Worm (Caenorhabditis elegans) whole organism, early embryonic: ENCODE measurements around the gene bath-20.
"Not testable (repeated sequence)": the region's sequence is repeated elsewhere in the genome, so short reads cannot be mapped to it uniquely, and the experiment has no call there.

Experiments
- B0310.2 ChIP-seq: sonication (generic microtip); optimal IDR thresholded peaks from 2 replicates; lab custom pipeline; 2016; ENCODE audit warnings: mild to moderate bottlenecking, missing genetic modification characterization, missing compliant biosample characterization
- F13C5.2 ChIP-seq: sonication (generic microtip); optimal IDR thresholded peaks from 2 replicates; lab custom pipeline; 2017; ENCODE audit warnings: mild to moderate bottlenecking, missing genetic modification characterization, inconsistent platforms, missing compliant biosample characterization
- aly-1 ChIP-seq: sonication (generic microtip); optimal IDR thresholded peaks from 2 replicates; lab custom pipeline; 2016; ENCODE audit warnings: missing genetic modification characterization, missing compliant biosample characterization
- ama-1 ChIP-seq: fragments of 150-350 bp; optimal IDR thresholded peaks from 2 replicates; lab custom pipeline; 2014
- ceh-13 ChIP-seq: fragments of 200-800 bp; sonication (Bioruptor generic); optimal IDR thresholded peaks from 2 replicates; lab custom pipeline; 2018; ENCODE audit warnings: mild to moderate bottlenecking, missing genetic modification characterization, missing compliant biosample characterization
- ceh-36 ChIP-seq: sonication (generic microtip); optimal IDR thresholded peaks from 2 replicates; lab custom pipeline; 2016; ENCODE audit warnings: missing genetic modification characterization, inconsistent platforms, missing compliant biosample characterization
- ets-7 ChIP-seq: sonication (generic microtip); optimal IDR thresholded peaks from 2 replicates; lab custom pipeline; 2016; ENCODE audit warnings: missing genotype, missing genetic modification characterization, missing compliant biosample characterization
- flt-1 ChIP-seq: fragments of 200-800 bp; sonication (Bioruptor generic); IDR thresholded peaks from 2 replicates; pipeline ENCODE4 v1.3.6; 2022; ENCODE audit warnings: missing genetic modification characterization, missing compliant biosample characterization
- hmbx-1 ChIP-seq: sonication (generic microtip); optimal IDR thresholded peaks from 2 replicates; lab custom pipeline; 2016; ENCODE audit warnings: mild to moderate bottlenecking, missing genetic modification characterization, missing compliant biosample characterization
- hmg-4 ChIP-seq: fragments of 200-800 bp; sonication (Bioruptor generic); optimal IDR thresholded peaks from 2 replicates; lab custom pipeline; 2018; ENCODE audit warnings: mild to moderate bottlenecking, missing genetic modification characterization, missing compliant biosample characterization
- hnd-1 ChIP-seq: sonication (generic microtip); optimal IDR thresholded peaks from 2 replicates; lab custom pipeline; 2016; ENCODE audit warnings: missing genetic modification characterization, missing compliant biosample characterization
- pes-1 ChIP-seq: fragments of 200-800 bp; sonication (Bioruptor generic); IDR thresholded peaks from 2 replicates; pipeline ENCODE4 v1.3.6; 2022; ENCODE audit warnings: missing genetic modification reagents, missing genetic modification characterization, missing compliant biosample characterization
- scrt-1 ChIP-seq: fragments of 200-800 bp; sonication (Bioruptor generic); IDR thresholded peaks from 2 replicates; pipeline ENCODE4 v1.3.6; 2022; ENCODE audit warnings: missing genetic modification characterization, missing compliant biosample characterization
- sea-1 ChIP-seq: fragments of 200-800 bp; sonication (Bioruptor generic); conservative IDR thresholded peaks from 2 replicates; pipeline ENCODE4 v1.3.6; 2022; ENCODE audit warnings: missing genetic modification characterization, missing compliant biosample characterization
- tbx-11 ChIP-seq: fragments of 200-800 bp; sonication (Bioruptor generic); IDR thresholded peaks from 2 replicates; pipeline ENCODE4 v1.3.6; 2022; ENCODE audit warnings: missing genetic modification characterization, missing compliant biosample characterization
- tbx-37 ChIP-seq: fragments of 200-800 bp; sonication (Bioruptor generic); conservative IDR thresholded peaks from 2 replicates; pipeline ENCODE4 v1.3.6; 2022; ENCODE audit warnings: missing genetic modification reagents, missing genetic modification characterization, missing compliant biosample characterization
- tra-4 ChIP-seq: sonication (generic microtip); optimal IDR thresholded peaks from 2 replicates; lab custom pipeline; 2017; ENCODE audit warnings: missing genetic modification characterization, missing compliant biosample characterization

The bath-20 gene

DNA sequence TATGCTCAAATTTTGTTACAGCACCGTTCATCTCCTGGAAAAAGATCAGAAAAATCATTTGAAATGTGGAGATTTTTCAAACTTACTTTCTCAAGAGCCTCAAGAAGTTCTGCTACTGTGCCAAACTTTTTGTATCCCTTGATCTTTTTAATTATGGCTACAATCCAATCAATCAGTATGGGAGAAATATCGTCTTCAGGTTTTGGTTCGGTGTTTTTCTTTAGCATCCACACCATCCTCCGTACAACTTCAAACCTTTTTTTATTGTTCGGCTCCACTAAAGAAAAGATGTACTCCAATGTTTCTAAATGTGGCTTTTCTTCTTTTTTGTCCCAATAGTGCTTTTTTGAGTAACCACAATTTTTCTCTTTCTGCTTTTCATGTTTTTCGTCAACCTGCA is 34.1 kb upstream of the bath-20 start:
- no peak for TF ChIP-seq F13C5.2 (tag; lab: Kevin White, UChicago)
- no peak for TF ChIP-seq aly-1
- no peak for TF ChIP-seq B0310.2 (tag; lab: Kevin White, UChicago)

DNA sequence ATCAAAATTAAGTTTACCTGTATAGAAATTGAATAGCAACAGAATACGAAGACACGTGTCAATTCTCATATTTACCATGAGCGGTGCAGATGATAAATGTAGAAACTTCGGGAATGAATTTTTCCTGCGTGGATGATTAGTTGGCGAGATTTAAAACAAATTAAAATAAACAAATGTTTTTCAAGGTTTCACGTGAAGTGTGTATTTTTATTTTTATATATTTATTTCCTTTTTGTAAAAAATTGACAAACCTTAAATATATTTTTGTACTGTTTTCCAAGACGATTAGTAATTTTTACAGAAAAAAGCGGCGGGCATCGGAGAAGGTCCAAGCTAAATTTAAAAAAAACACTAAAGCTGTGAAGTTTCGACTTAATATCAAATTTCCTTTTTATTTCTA is 33.2 kb upstream of the bath-20 start, which contains the start of gene F07E5.8:
TSS of gene F07E5.8 (minus strand) at position 101 of the 400 bp plus-strand sequence.
- TF ChIP-seq F13C5.2 (tag; lab: Kevin White, UChicago) (no peak), tra-4 (no peak), hnd-1 (tag; lab: Kevin White, UChicago) (no peak), ceh-36 (tag; lab: Kevin White, UChicago) (no peak), scrt-1 (GFP tag; lab: Robert Waterston, UW) (no peak), tbx-11 (GFP tag; lab: Robert Waterston, UW) (no peak), sea-1 (GFP tag; lab: Robert Waterston, UW) (no peak), pes-1 (GFP tag; lab: Robert Waterston, UW) (no peak), hmg-4 (GFP tag; lab: Kevin White, UChicago) (no peak), hmbx-1 (tag; lab: Kevin White, UChicago) (no peak), aly-1 (no peak)

DNA sequence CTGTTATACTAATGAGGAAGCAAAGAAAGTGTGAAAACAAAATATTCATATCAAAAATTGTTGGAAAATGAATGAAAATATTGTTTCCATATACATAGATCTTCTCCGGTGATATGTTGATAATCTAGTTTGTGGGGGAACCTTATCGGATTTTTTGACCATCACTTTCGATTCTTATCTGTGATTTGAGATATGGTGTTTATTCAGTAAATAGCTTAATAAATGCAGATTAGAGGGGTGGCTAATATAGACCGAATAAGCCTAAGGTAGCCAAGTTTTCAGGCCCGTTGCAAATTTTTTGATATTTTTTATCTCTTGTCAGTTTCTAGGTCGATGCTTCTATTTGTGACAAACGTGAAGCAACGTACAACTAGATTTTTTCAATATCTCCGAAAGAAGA is 29.1 kb upstream of the bath-20 start, which contains the start of gene F07E5.7:
TSS of gene F07E5.7 (minus strand) at position 101 of the 400 bp plus-strand sequence.
- TF ChIP-seq hmbx-1 (tag; lab: Kevin White, UChicago) (no peak), F13C5.2 (tag; lab: Kevin White, UChicago) (no peak), hnd-1 (tag; lab: Kevin White, UChicago) (no peak), ama-1 (lab: Kevin White, UChicago) (no peak), tbx-37 (GFP tag; lab: Robert Waterston, UW) (no peak), hmg-4 (GFP tag; lab: Kevin White, UChicago) (no peak), tbx-11 (GFP tag; lab: Robert Waterston, UW) (no peak), flt-1 (GFP tag; lab: Robert Waterston, UW) (no peak), sea-1 (GFP tag; lab: Robert Waterston, UW) (no peak), ets-7 (tag; lab: Kevin White, UChicago) (no peak), tra-4 (no peak), aly-1 (no peak), scrt-1 (GFP tag; lab: Robert Waterston, UW) (no peak), ceh-36 (tag; lab: Kevin White, UChicago) (no peak), ceh-13 (GFP tag; lab: Kevin White, UChicago) (no peak), pes-1 (GFP tag; lab: Robert Waterston, UW) (no peak), B0310.2 (tag; lab: Kevin White, UChicago) (no peak)

DNA sequence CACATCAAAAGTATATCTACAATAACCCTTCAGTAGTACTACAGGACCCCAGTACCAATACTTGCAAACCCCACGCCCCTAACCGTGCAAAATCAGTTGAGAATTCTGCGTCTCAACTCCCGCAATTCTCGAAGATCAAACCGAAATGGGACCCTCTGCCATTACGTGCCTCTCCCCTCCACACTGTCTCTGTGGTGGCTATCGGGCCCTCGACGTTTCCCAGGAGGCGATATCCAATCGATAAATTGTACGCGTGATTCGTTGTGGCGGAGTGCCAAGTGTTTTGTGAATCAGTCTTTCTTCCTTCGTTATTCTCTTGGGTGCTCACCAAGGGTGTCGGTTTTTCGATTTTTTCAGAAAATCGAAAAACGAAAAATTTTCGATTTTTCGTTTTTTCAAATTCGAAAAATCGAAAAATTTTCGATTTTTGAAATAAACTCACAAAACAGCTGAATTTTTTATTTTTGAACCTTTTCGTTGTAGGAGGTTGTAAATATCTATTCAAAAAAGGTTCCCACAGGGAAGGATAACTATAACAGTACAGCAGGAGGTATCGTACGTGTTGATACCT is 25.2 kb upstream of the bath-20 start, which contains the start of gene F07E5.12:
TSS of gene F07E5.12 (plus strand) at position 521 of the 571 bp plus-strand sequence.
- not testable (repeated sequence) for TF ChIP-seq ama-1 (lab: Kevin White, UChicago); ets-7 (tag; lab: Kevin White, UChicago); hnd-1 (tag; lab: Kevin White, UChicago)

DNA sequence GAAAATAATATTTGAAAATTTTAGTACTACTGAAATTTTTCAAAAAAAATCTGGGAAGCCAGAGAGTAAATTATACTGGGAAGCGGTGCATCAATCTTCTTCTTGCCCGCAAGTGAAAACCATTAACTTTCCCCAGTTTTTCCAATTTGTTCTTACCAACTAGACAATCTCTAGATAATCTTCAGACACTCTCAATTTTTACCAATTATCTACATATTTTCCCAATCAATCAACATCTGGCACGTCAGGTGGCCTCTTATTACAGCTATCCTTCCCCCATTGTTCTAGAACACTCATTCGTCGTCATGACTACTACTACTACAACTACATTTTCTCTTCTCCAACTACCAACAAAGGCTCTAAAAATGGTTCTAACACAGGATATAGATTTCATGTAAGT is 22.1 kb upstream of the bath-20 start, which contains the start of gene fbxb-6:
TSS of gene fbxb-6 (plus strand) at position 301 of the 400 bp plus-strand sequence.
- TF ChIP-seq tra-4, result no peak
- no peak for TF ChIP-seq pes-1 (GFP tag; lab: Robert Waterston, UW)
- TF ChIP-seq aly-1, result no peak
- TF ChIP-seq scrt-1 (GFP tag; lab: Robert Waterston, UW), result no peak
- TF ChIP-seq tbx-37 (GFP tag; lab: Robert Waterston, UW), result no peak
- TF ChIP-seq tbx-11 (GFP tag; lab: Robert Waterston, UW), result no peak
- TF ChIP-seq hnd-1 (tag; lab: Kevin White, UChicago), result no peak

DNA sequence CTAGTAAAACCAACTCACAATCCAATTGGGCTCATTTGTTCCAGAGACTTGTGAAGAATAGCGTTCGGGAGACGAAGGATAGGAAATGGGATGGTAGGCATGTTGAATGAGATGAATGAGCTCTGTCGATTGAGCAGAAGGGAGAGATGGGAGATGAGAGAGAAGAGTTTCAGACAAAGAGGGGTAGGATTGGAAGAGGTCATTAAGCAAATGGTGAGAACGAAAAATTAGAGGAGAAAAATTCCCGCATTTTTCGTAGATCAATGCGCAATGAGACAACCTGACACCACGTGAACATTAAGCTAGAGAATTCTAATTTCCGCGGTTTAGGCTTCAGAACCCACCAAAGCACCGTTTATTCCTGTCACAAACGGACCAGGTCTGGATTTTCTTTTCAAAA is 21.6 kb upstream of the bath-20 start, which contains the start of gene F07E5.13:
TSS of gene F07E5.13 (minus strand) at position 101 of the 400 bp plus-strand sequence.
- TF ChIP-seq tbx-37 (GFP tag; lab: Robert Waterston, UW) (no peak), flt-1 (GFP tag; lab: Robert Waterston, UW) (no peak), ets-7 (tag; lab: Kevin White, UChicago) (no peak), hmg-4 (GFP tag; lab: Kevin White, UChicago) (no peak), aly-1 (no peak), F13C5.2 (tag; lab: Kevin White, UChicago) (no peak), ama-1 (lab: Kevin White, UChicago) (no peak), sea-1 (GFP tag; lab: Robert Waterston, UW) (no peak)

DNA sequence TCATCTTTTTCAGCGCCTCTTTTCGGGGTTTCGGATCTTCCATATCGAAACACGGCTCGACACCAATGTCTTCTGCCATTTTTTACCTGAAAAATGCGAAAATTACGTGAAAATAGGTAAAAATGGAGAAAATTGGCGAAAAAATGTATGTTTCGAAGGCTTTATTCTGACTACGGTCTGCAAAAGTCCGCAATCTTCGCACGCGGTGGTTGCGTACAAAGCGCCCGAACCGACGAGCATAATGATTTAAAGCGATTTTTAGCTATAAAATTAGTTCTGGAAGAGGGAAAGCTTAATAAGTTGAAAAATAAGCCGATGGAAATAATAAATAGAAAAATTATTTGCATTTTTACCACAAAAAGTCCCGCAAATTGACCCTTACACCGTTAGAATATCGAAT is 16.6 kb upstream of the bath-20 start, which contains the start of gene F07E5.5:
TSS of gene F07E5.5 (minus strand) at position 86 of the 400 bp plus-strand sequence.
- no peak for TF ChIP-seq ama-1 (lab: Kevin White, UChicago)
- no peak for TF ChIP-seq scrt-1 (GFP tag; lab: Robert Waterston, UW)
- no peak for TF ChIP-seq aly-1
- TF ChIP-seq hmg-4 (GFP tag; lab: Kevin White, UChicago), result no peak
- no peak for TF ChIP-seq flt-1 (GFP tag; lab: Robert Waterston, UW)
- no peak for TF ChIP-seq tbx-37 (GFP tag; lab: Robert Waterston, UW)
- TF ChIP-seq ceh-13 (GFP tag; lab: Kevin White, UChicago), result no peak
- no peak for TF ChIP-seq sea-1 (GFP tag; lab: Robert Waterston, UW)

DNA sequence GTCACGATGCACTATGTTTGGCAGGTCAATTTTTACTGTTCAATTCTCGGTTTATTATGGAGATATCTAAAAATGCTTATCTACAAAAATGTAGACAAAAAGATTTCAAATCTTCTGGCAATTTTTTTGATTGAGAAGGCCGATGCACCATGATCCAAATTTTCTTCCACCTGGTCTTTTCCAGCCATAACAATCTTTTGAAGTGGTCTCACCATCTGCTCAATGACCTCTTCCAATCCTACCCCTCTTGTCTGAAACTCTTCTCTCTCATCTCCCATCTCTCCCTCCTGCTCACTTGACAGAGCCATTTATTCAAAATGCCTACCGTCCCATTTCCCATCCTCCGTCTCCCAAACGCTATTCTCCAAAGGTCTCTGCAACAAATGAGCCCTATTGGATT is 9.0 kb upstream of the bath-20 start, which contains the start of gene fbxb-35:
TSS of gene fbxb-35 (plus strand) at position 301 of the 400 bp plus-strand sequence.
- TF ChIP-seq tbx-37 (GFP tag; lab: Robert Waterston, UW) (no peak), B0310.2 (tag; lab: Kevin White, UChicago) (no peak), hmbx-1 (tag; lab: Kevin White, UChicago) (no peak)
